Fruit fly (Drosophila melanogaster) whole organism, embryonic: ENCODE data around the gene Fit2.
A peak's percentile ranks its signal among the peaks of the same experiment; 100 is the strongest.

ENCODE experiments used
- ATbp ChIP-seq: fragments of 200-800 bp; sonication (Bioruptor generic); optimal IDR thresholded peaks from 2 replicates; lab custom pipeline; 2017; ENCODE audit warnings: missing biosample characterization, mild to moderate bottlenecking, missing genetic modification characterization, missing genetic modification reagents
- Atf3 ChIP-seq: fragments of 200-800 bp; sonication (Bioruptor generic); optimal IDR thresholded peaks from 3 replicates; lab custom pipeline; 2016; ENCODE audit warnings: missing biosample characterization, missing genetic modification characterization
- B-H2 ChIP-seq: fragments of 200-800 bp; sonication (Bioruptor generic); optimal IDR thresholded peaks from 2 replicates; lab custom pipeline; 2018; ENCODE audit warnings: missing biosample characterization, mild to moderate bottlenecking, missing genetic modification characterization
- CG1024 ChIP-seq: fragments of 200-800 bp; sonication (Bioruptor generic); IDR thresholded peaks from 2 replicates; pipeline ENCODE4 v1.3.6; 2022; ENCODE audit warnings: missing biosample characterization, missing genetic modification characterization
- CG10654 ChIP-seq: fragments of 200-800 bp; sonication (Bioruptor generic); optimal IDR thresholded peaks from 2 replicates; lab custom pipeline; 2016; ENCODE audit warnings: missing biosample characterization, missing genetic modification characterization
- CG10979 ChIP-seq: fragments of 200-800 bp; sonication (Bioruptor generic); optimal IDR thresholded peaks from 2 replicates; lab custom pipeline; 2018; ENCODE audit warnings: missing biosample characterization, mild to moderate bottlenecking, missing genetic modification characterization, moderate library complexity
- CG11093 ChIP-seq: fragments of 200-800 bp; sonication (Bioruptor generic); IDR thresholded peaks from 3 replicates; pipeline ENCODE4 v1.3.6; 2022; ENCODE audit warnings: missing biosample characterization, missing genetic modification characterization
- CG12942 ChIP-seq: fragments of 200-800 bp; sonication (Bioruptor generic); optimal IDR thresholded peaks from 3 replicates; lab custom pipeline; 2016; ENCODE audit warnings: missing biosample characterization, missing genetic modification characterization
- CG14014 ChIP-seq: fragments of 200-800 bp; sonication (Bioruptor generic); IDR thresholded peaks from 2 replicates; pipeline ENCODE4 v1.3.6; 2022; ENCODE audit warnings: missing biosample characterization, missing genetic modification characterization
- CG14965 ChIP-seq: fragments of 200-800 bp; sonication (Bioruptor generic); optimal IDR thresholded peaks from 2 replicates; lab custom pipeline; 2016; ENCODE audit warnings: missing biosample characterization, missing genetic modification characterization, borderline replicate concordance
- CG15269 ChIP-seq: fragments of 200-800 bp; sonication (Bioruptor generic); optimal IDR thresholded peaks from 2 replicates; lab custom pipeline; 2018; ENCODE audit warnings: missing biosample characterization, mild to moderate bottlenecking, missing genetic modification characterization, moderate library complexity
- CG15479 ChIP-seq: fragments of 200-800 bp; sonication (Bioruptor generic); optimal IDR thresholded peaks from 3 replicates; lab custom pipeline; 2019; ENCODE audit warnings: missing biosample characterization, mild to moderate bottlenecking, missing genetic modification characterization, moderate library complexity
- CG16863 ChIP-seq: fragments of 200-800 bp; sonication (Bioruptor generic); optimal IDR thresholded peaks from 3 replicates; lab custom pipeline; 2016; ENCODE audit warnings: missing biosample characterization, missing genetic modification characterization
- CG17359 ChIP-seq: fragments of 200-800 bp; sonication (Bioruptor generic); optimal IDR thresholded peaks from 3 replicates; lab custom pipeline; 2018; ENCODE audit warnings: missing biosample characterization, mild to moderate bottlenecking, missing genetic modification characterization, moderate library complexity
- CG17912 ChIP-seq: fragments of 200-800 bp; sonication (Bioruptor generic); optimal IDR thresholded peaks from 2 replicates; lab custom pipeline; 2018; ENCODE audit warnings: missing biosample characterization, mild to moderate bottlenecking, missing genetic modification characterization
- CG18262 ChIP-seq: fragments of 200-800 bp; optimal IDR thresholded peaks from 3 replicates; lab custom pipeline; 2019; ENCODE audit warnings: missing biosample characterization, mild to moderate bottlenecking, missing genetic modification characterization, moderate library complexity
- CG32772 ChIP-seq: fragments of 200-800 bp; sonication (Bioruptor generic); IDR thresholded peaks from 2 replicates; pipeline ENCODE4 v1.3.6; 2022; ENCODE audit warnings: missing biosample characterization, missing genetic modification characterization
- CG4730 ChIP-seq: fragments of 200-800 bp; sonication (Bioruptor generic); IDR thresholded peaks from 2 replicates; pipeline ENCODE4 v1.3.6; 2022; ENCODE audit warnings: missing biosample characterization, missing genetic modification characterization
- CG7928 ChIP-seq: fragments of 200-800 bp; sonication (Bioruptor generic); optimal IDR thresholded peaks from 2 replicates; lab custom pipeline; 2017; ENCODE audit warnings: missing biosample characterization, mild to moderate bottlenecking, missing genetic modification characterization
- Drgx ChIP-seq: fragments of 200-800 bp; sonication (Bioruptor generic); IDR thresholded peaks from 2 replicates; pipeline ENCODE4 v1.3.6; 2022; ENCODE audit warnings: missing biosample characterization, missing genetic modification characterization
- Ets97D ChIP-seq: fragments of 200-800 bp; sonication (Bioruptor generic); optimal IDR thresholded peaks from 3 replicates; lab custom pipeline; 2016; ENCODE audit warnings: missing biosample characterization, missing genetic modification characterization
- Fer2 ChIP-seq: fragments of 200-800 bp; sonication (Bioruptor generic); optimal IDR thresholded peaks from 2 replicates; lab custom pipeline; 2018; ENCODE audit warnings: missing biosample characterization, mild to moderate bottlenecking, missing genetic modification characterization, moderate library complexity
- GATAe ChIP-seq: fragments of 200-800 bp; sonication (Bioruptor generic); conservative IDR thresholded peaks from 2 replicates; pipeline ENCODE4 v1.3.6; 2022; ENCODE audit warnings: missing biosample characterization, missing genetic modification characterization
- H2.0 ChIP-seq: fragments of 200-800 bp; sonication (Bioruptor generic); IDR thresholded peaks from 2 replicates; pipeline ENCODE4 v1.3.6; 2022; ENCODE audit warnings: missing biosample characterization, missing genetic modification characterization
- HLH54F ChIP-seq: fragments of 200-800 bp; sonication (Bioruptor generic); optimal IDR thresholded peaks from 3 replicates; lab custom pipeline; 2016; ENCODE audit warnings: missing biosample characterization, missing genetic modification characterization
- Hr78 ChIP-seq, 2 experiments: fragments of 200-800 bp in 1 of 2; fragments of >200 bp in 1 of 2; sonication (Bioruptor generic) in 1 of 2; optimal IDR thresholded peaks; 2 replicates each; lab custom pipeline; 2017 to 2019; ENCODE audit warnings: missing biosample characterization in 2 of 2, missing genetic modification characterization in 2 of 2, mild to moderate bottlenecking in 1 of 2, moderate library complexity in 1 of 2
- Jarid2 ChIP-seq: fragments of 200-800 bp; sonication (Bioruptor generic); optimal IDR thresholded peaks from 3 replicates; lab custom pipeline; 2017; ENCODE audit warnings: mild to moderate bottlenecking, missing biosample characterization, missing genetic modification reagents, missing genetic modification characterization
- Meics ChIP-seq: fragments of 200-800 bp; sonication (Bioruptor generic); optimal IDR thresholded peaks from 2 replicates; lab custom pipeline; 2017; ENCODE audit warnings: missing biosample characterization, mild to moderate bottlenecking, missing genetic modification characterization
- Nf-YA ChIP-seq: fragments of 200-800 bp; sonication (Bioruptor generic); IDR thresholded peaks from 2 replicates; pipeline ENCODE4 v1.3.6; 2022; ENCODE audit warnings: missing biosample characterization, missing genetic modification characterization
- Nf-YC ChIP-seq: fragments of 200-800 bp; optimal IDR thresholded peaks from 3 replicates; lab custom pipeline; 2019; ENCODE audit warnings: missing biosample characterization, mild to moderate bottlenecking, missing genetic modification characterization, moderate library complexity
- Rx ChIP-seq: fragments of 200-800 bp; sonication (Bioruptor generic); IDR thresholded peaks from 2 replicates; pipeline ENCODE4 v1.3.6; 2022; ENCODE audit warnings: missing biosample characterization, missing genetic modification characterization
- Sox100B ChIP-seq: fragments of 200-800 bp; sonication (Bioruptor generic); optimal IDR thresholded peaks from 3 replicates; lab custom pipeline; 2018; ENCODE audit warnings: missing biosample characterization, mild to moderate bottlenecking, missing genetic modification characterization
- Sry-β ChIP-seq: fragments of 200-800 bp; sonication (Bioruptor generic); optimal IDR thresholded peaks from 2 replicates; lab custom pipeline; 2018; ENCODE audit warnings: missing biosample characterization, mild to moderate bottlenecking, missing genetic modification characterization, moderate library complexity
- Vsx1 ChIP-seq: fragments of 200-800 bp; sonication (Bioruptor generic); optimal IDR thresholded peaks from 2 replicates; lab custom pipeline; 2017; ENCODE audit warnings: missing biosample characterization, mild to moderate bottlenecking, missing genetic modification characterization, missing genetic modification reagents
- amos ChIP-seq: fragments of 200-800 bp; sonication (Bioruptor generic); IDR thresholded peaks from 2 replicates; pipeline ENCODE4 v1.3.6; 2022; ENCODE audit warnings: missing biosample characterization, missing genetic modification characterization; ENCODE audit not compliant: partially characterized antibody
- chn ChIP-seq: fragments of 200-800 bp; sonication (Bioruptor generic); optimal IDR thresholded peaks from 2 replicates; lab custom pipeline; 2016; ENCODE audit warnings: missing biosample characterization, missing genetic modification characterization
- exex ChIP-seq: fragments of 200-800 bp; sonication (Bioruptor generic); optimal IDR thresholded peaks from 4 replicates; lab custom pipeline; 2018; ENCODE audit warnings: missing biosample characterization, mild to moderate bottlenecking, missing genetic modification characterization, moderate library complexity
- fd3F ChIP-seq: fragments of 200-800 bp; sonication (Bioruptor generic); optimal IDR thresholded peaks from 2 replicates; lab custom pipeline; 2018; ENCODE audit warnings: missing biosample characterization, mild to moderate bottlenecking, missing genetic modification characterization, moderate library complexity
- gfzf ChIP-seq: fragments of 200-800 bp; sonication (Bioruptor generic); optimal IDR thresholded peaks from 2 replicates; lab custom pipeline; 2016; ENCODE audit warnings: missing biosample characterization, mild to moderate bottlenecking, missing genetic modification characterization, moderate library complexity
- gsb ChIP-seq: fragments of 200-800 bp; sonication (Bioruptor generic); IDR thresholded peaks from 2 replicates; pipeline ENCODE4 v1.3.6; 2022; ENCODE audit warnings: missing biosample characterization, missing genetic modification characterization
- pnt ChIP-seq: fragments of 200-800 bp; sonication (Bioruptor generic); optimal IDR thresholded peaks from 3 replicates; lab custom pipeline; 2016; ENCODE audit warnings: missing biosample characterization, missing genetic modification characterization
- pzg ChIP-seq: fragments of 200-800 bp; sonication (Bioruptor generic); optimal IDR thresholded peaks from 3 replicates; lab custom pipeline; 2018; ENCODE audit warnings: missing biosample characterization, mild to moderate bottlenecking, missing genetic modification characterization, moderate library complexity
- run ChIP-seq: fragments of 200-800 bp; sonication (Bioruptor generic); optimal IDR thresholded peaks from 3 replicates; lab custom pipeline; 2018; ENCODE audit warnings: missing biosample characterization, mild to moderate bottlenecking, missing genetic modification characterization
- salm ChIP-seq: fragments of 200-800 bp; sonication (Bioruptor generic); optimal IDR thresholded peaks from 2 replicates; lab custom pipeline; 2018; ENCODE audit warnings: missing biosample characterization, mild to moderate bottlenecking, missing genetic modification characterization
- slou ChIP-seq: fragments of 200-800 bp; sonication (Bioruptor generic); optimal IDR thresholded peaks from 3 replicates; lab custom pipeline; 2016; ENCODE audit warnings: missing biosample characterization, missing genetic modification characterization
- tio ChIP-seq: fragments of 200-800 bp; sonication (Bioruptor generic); optimal IDR thresholded peaks from 2 replicates; lab custom pipeline; 2017; ENCODE audit warnings: missing biosample characterization, missing genetic modification characterization, inconsistent platforms
- toy ChIP-seq: fragments of 200-800 bp; sonication (Bioruptor generic); IDR thresholded peaks from 2 replicates; pipeline ENCODE4 v1.3.6; 2022; ENCODE audit warnings: missing biosample characterization, missing genetic modification characterization
- zen ChIP-seq: fragments of 200-800 bp; sonication (Bioruptor generic); optimal IDR thresholded peaks from 3 replicates; lab custom pipeline; 2018; ENCODE audit warnings: missing biosample characterization, mild to moderate bottlenecking, missing genetic modification characterization, moderate library complexity

Fit2 gene

DNA sequence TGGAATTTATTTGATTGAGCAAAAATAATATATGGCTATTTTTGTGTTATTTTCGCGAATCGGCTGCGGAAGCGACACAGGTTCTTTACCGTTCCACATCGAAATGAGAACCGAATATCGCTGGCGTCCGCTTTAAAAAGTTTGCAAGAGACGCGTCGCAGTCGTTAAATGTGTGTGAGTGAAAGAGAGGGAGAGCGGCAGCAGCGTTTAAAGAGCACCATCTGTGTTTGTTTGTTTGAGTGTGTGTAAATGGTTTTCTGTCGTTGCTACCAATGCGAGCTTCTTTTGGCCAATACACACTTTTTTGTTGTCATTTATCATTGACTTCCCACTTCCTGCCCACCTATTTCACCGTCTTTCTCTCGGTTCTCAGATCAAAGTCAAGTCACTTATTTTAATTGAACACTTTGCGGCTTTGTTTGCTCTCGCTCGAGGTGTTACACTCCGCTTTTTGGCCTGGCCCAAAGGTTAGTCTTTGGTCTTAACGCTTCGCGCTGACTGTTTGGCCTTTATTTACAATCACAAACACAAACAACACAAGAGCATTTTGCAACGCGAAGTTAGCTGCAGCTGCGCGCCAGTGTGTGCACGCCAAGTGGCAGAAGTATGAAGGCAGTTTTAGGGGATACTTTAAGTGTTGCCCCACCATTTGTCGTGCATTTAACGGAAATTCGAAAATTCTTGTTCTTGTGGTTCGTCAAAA lies 12.0 kb upstream of the Fit2 start, which contains the start of gene CG3764 (continued):
- 0 out of 2 replicates have a peak, but pooled peaks have one; percentile 37 for TF ChIP-seq Nf-YA (GFP tag; lab: Robert Waterston, UW)
- TF ChIP-seq CG32772 (GFP tag; lab: Robert Waterston, UW): no peak
- TF ChIP-seq Vsx1 (GFP tag; lab: Kevin White, UChicago): peak; percentile 72
- no peak for TF ChIP-seq CG4730 (GFP tag; lab: Robert Waterston, UW)
- peak; percentile 71 for TF ChIP-seq CG12942
- no peak for TF ChIP-seq Hr78 (GFP tag; optimal IDR thresholded peaks at IDR 0.05; lab: Kevin White, UChicago)
- no peak for TF ChIP-seq CG15479 (GFP tag; lab: Kevin White, UChicago)
- peak; percentile 71; the same call in 1 of the 2 replicates for TF ChIP-seq CG14014 (GFP tag; lab: Robert Waterston, UW)
- no peak for TF ChIP-seq slou (GFP tag; lab: Kevin White, UChicago)
- TF ChIP-seq Nf-YC (tag; lab: Kevin White, UChicago): peak; percentile 78
- no peak for TF ChIP-seq toy (GFP tag; lab: Robert Waterston, UW)
- TF ChIP-seq Ets97D (GFP tag; lab: Kevin White, UChicago): peak; percentile 98
- TF ChIP-seq run (tag; lab: Kevin White, UChicago): peak; percentile 66
- peak; percentile 63; the same call in 1 of the 2 replicates for TF ChIP-seq gsb (GFP tag; lab: Robert Waterston, UW)
- peak; percentile 43; the same call in 1 of the 2 replicates for TF ChIP-seq H2.0 (GFP tag; lab: Robert Waterston, UW)
- TF ChIP-seq CG15269: peak; percentile 73
- TF ChIP-seq tio: peak; percentile 57
- peak; percentile 69 for TF ChIP-seq Atf3 (GFP tag; lab: Kevin White, UChicago)
- TF ChIP-seq pzg (GFP tag; lab: Kevin White, UChicago): peak; percentile 97
- TF ChIP-seq Rx (GFP tag; lab: Robert Waterston, UW): peak; percentile 65
- peak; percentile 86 for TF ChIP-seq CG17359
- peak; percentile 60 for TF ChIP-seq pnt (GFP tag; lab: Kevin White, UChicago)
- TF ChIP-seq ATbp (GFP tag; lab: Kevin White, UChicago): peak; percentile 91
- peak; percentile 50 for TF ChIP-seq CG7928 (GFP tag; lab: Kevin White, UChicago)
- TF ChIP-seq CG18262 (tag; lab: Kevin White, UChicago): peak; percentile 67
- TF ChIP-seq Drgx (GFP tag; lab: Robert Waterston, UW): 0 out of 2 replicates have a peak, but pooled peaks have one; percentile 6
- peak; percentile 73 for TF ChIP-seq CG16863 (GFP tag; lab: Kevin White, UChicago)
- TF ChIP-seq zen (tag; lab: Kevin White, UChicago): peak; percentile 46
- peak; percentile 62 for TF ChIP-seq exex (tag; lab: Kevin White, UChicago)
- TF ChIP-seq CG10979: peak; percentile 56
- no peak for TF ChIP-seq Sox100B (GFP tag; lab: Kevin White, UChicago)
- peak; percentile 67 for TF ChIP-seq CG10654 (GFP tag; lab: Kevin White, UChicago)
- peak; percentile 56 for TF ChIP-seq Jarid2 (GFP tag; lab: Kevin White, UChicago)
- peak; percentile 72 for TF ChIP-seq gfzf (GFP tag; lab: Kevin White, UChicago)
- peak; percentile 67 for TF ChIP-seq chn (GFP tag; lab: Kevin White, UChicago)
- peak; percentile 77 for TF ChIP-seq Meics (GFP tag; lab: Kevin White, UChicago)
- TF ChIP-seq salm (tag; lab: Kevin White, UChicago): peak; percentile 63
- peak; percentile 11; the same call in 1 of the 3 replicates for TF ChIP-seq CG11093 (GFP tag; lab: Robert Waterston, UW)
- peak; percentile 56 for TF ChIP-seq fd3F
- peak; percentile 34 for TF ChIP-seq CG14965 (GFP tag; lab: Kevin White, UChicago)
- peak; percentile 98 for TF ChIP-seq CG17912 (GFP tag; lab: Kevin White, UChicago)
- peak; percentile 45; the same call in 1 of the 2 replicates for TF ChIP-seq amos (GFP tag; lab: Robert Waterston, UW)
- peak; percentile 86 for TF ChIP-seq B-H2
- TF ChIP-seq Fer2: peak; percentile 67
- TF ChIP-seq GATAe (GFP tag; lab: Robert Waterston, UW): no peak
- TF ChIP-seq HLH54F (GFP tag; lab: Kevin White, UChicago): peak; percentile 44
- peak; percentile 64 for TF ChIP-seq Sry-β
- peak; percentile 68; the same call in 1 of the 2 replicates for TF ChIP-seq CG1024 (GFP tag; lab: Robert Waterston, UW)
